Worm (Caenorhabditis elegans) whole organism, young adult: ENCODE measurements around the gene Y54F10BM.22.

Source experiments
- F37B4.10 ChIP-seq: fragments of 200-800 bp; sonication (Bioruptor generic); IDR thresholded peaks from 2 replicates; pipeline ENCODE4 v1.3.6; 2022; ENCODE audit warnings: missing genetic modification characterization, missing compliant biosample characterization
- Y67H2A.10 ChIP-seq: fragments of 200-800 bp; sonication (Bioruptor generic); conservative IDR thresholded peaks from 2 replicates; pipeline ENCODE4 v1.3.6; 2022; ENCODE audit warnings: missing genetic modification reagents, missing genetic modification characterization, missing compliant biosample characterization
- cebp-2 ChIP-seq: fragments of 200-800 bp; sonication (Bioruptor generic); IDR thresholded peaks from 2 replicates; pipeline ENCODE4 v1.3.6; 2022; ENCODE audit warnings: missing genetic modification characterization, missing compliant biosample characterization
- ceh-58 ChIP-seq: fragments of 200-800 bp; sonication (Bioruptor generic); IDR thresholded peaks from 2 replicates; pipeline ENCODE4 v1.3.6; 2022; ENCODE audit warnings: missing genetic modification characterization, missing compliant biosample characterization
- ceh-91 ChIP-seq: fragments of 200-800 bp; sonication (Bioruptor generic); IDR thresholded peaks from 2 replicates; pipeline ENCODE4 v1.3.6; 2022; ENCODE audit warnings: missing genetic modification reagents, missing genetic modification characterization, missing compliant biosample characterization
- lin-35 ChIP-seq, 3 experiments: fragments of 150-350 bp in 2 of 3; sonication (generic microtip) in 1 of 3; optimal IDR thresholded peaks; 2 replicates each; lab custom pipeline; 2014 to 2018; ENCODE audit warnings: missing biosample characterization in 3 of 3, missing genetic modification characterization in 3 of 3, missing genetic modification reagents in 3 of 3
- lsy-27 ChIP-seq: sonication (generic microtip); optimal IDR thresholded peaks from 2 replicates; lab custom pipeline; 2017; ENCODE audit warnings: missing genetic modification characterization, mild to moderate bottlenecking, missing compliant biosample characterization, antibody characterized with exemption, missing genotype, borderline replicate concordance; ENCODE audit not compliant: insufficient read depth
- ztf-25 ChIP-seq: fragments of 200-800 bp; sonication (Bioruptor generic); IDR thresholded peaks from 2 replicates; pipeline ENCODE4 v1.3.6; 2022; ENCODE audit warnings: missing genetic modification reagents, missing genetic modification characterization, missing compliant biosample characterization

DNA sequence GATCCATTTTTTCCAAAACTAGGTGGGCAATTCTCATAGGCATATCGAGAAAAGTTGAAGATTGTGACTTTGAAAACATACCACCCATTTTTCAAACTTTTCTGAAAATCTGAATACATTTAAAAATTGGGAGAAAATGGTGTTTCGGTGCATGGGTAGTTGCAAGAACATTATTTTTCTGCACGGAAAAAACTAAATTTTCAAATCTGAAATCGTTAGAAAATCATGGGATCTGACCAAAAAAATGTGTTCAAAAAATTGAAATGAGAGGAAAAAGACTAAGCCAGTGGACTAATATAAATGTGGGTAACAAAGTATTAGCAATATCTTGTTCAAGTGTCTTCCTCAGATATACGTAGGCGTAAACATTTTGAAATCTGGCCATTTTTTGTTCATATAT, 21.8 kb upstream of the Y54F10BM.22 start, which contains the start of gene fbxa-43:
- TF ChIP-seq cebp-2 (no peak), ceh-91 (GFP tag; lab: Robert Waterston, UW) (no peak), F37B4.10 (no peak), lsy-27 (tag; lab: Kevin White, UChicago) (no peak), ztf-25 (GFP tag; lab: Robert Waterston, UW) (no peak), lin-35 (GFP tag; optimal IDR thresholded peaks at IDR 0.05; lab: Kevin White, UChicago) (no peak), ceh-58 (GFP tag; lab: Robert Waterston, UW) (no peak), Y67H2A.10 (GFP tag; lab: Robert Waterston, UW) (no peak)
